Fruit fly (Drosophila melanogaster) whole organism, adult: ENCODE data around the gene Nup35.

Experiments used
- CG5204 ChIP-seq: fragments of 200-800 bp; sonication (Bioruptor generic); optimal IDR thresholded peaks from 2 replicates; lab custom pipeline; 2016; ENCODE audit warnings: missing biosample characterization, missing genetic modification characterization
- Clk ChIP-seq: fragments of 200-800 bp; sonication (Bioruptor generic); optimal IDR thresholded peaks from 2 replicates; lab custom pipeline; 2017; ENCODE audit warnings: missing biosample characterization, missing genetic modification characterization
- bab1 ChIP-seq: fragments of 200-800 bp; sonication (Bioruptor generic); optimal IDR thresholded peaks from 3 replicates; lab custom pipeline; 2019; ENCODE audit warnings: missing biosample characterization, mild to moderate bottlenecking, missing genetic modification characterization, moderate library complexity
- ovo ChIP-seq: fragments of 200-800 bp; sonication (Bioruptor generic); optimal IDR thresholded peaks from 2 replicates; lab custom pipeline; 2016; ENCODE audit warnings: missing biosample characterization, missing genetic modification characterization

DNA sequence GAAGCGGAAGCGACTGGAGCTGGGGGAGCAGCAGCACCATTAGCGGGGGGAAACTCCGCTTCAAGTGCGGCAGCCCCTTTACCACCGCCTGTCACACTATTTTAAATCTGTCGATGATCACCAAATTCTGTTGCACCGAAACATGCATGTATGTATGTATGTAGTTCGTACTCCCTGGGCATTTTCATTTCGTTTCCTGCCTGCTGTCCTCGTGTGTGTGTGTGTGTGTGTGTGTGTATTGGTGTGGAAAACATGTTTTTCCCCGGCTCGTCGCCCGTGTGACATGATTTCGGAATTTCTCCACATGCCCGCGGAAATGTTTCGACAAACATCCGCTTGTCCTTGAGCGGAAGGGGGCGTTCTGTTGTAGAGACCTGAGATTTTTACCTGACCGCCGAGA, 21.0 kb upstream of the Nup35 start:
- TF ChIP-seq Clk (no peak), CG5204 (GFP tag; lab: Kevin White, UChicago) (no peak), bab1 (GFP tag; lab: Kevin White, UChicago) (no peak), ovo (no peak)
